Fruit fly (Drosophila melanogaster): Measurements from ENCODE around the gene LysE.

dm6 chr3L:1169617-1170016, 43.0 kb upstream of the LysE start:
- no peak for TF ChIP-seq Pif1B (GFP tag; optimal IDR thresholded peaks at IDR 0.05)
- TF ChIP-seq CG8301 (tag; optimal IDR thresholded peaks at IDR 0.05), result no peak
- TF ChIP-seq Pif1A (GFP tag; optimal IDR thresholded peaks at IDR 0.05), result no peak
- TF ChIP-seq CG32121 (GFP tag; IDR thresholded peaks at IDR 0.05), result no peak
- TF ChIP-seq fd96Ca (GFP tag; IDR thresholded peaks at IDR 0.05), result no peak
- TF ChIP-seq gl (tag; optimal IDR thresholded peaks at IDR 0.05), result no peak
- no peak for TF ChIP-seq CG4496 (GFP tag; IDR thresholded peaks at IDR 0.05)
